Worm (Caenorhabditis elegans) whole organism, midembryonic: ENCODE results near the gene C14B9.8.

ENCODE experiments used
- T22C8.4 ChIP-seq: fragments of 200-800 bp; sonication (Bioruptor generic); IDR thresholded peaks from 2 replicates; pipeline ENCODE4 v1.3.6; 2022; ENCODE audit warnings: missing genetic modification characterization, missing compliant biosample characterization
- cog-1 ChIP-seq: sonication (generic microtip); optimal IDR thresholded peaks from 2 replicates; lab custom pipeline; 2016; ENCODE audit warnings: missing genetic modification characterization, missing compliant biosample characterization
- flt-1 ChIP-seq: fragments of 200-800 bp; sonication (Bioruptor generic); IDR thresholded peaks from 2 replicates; pipeline ENCODE4 v1.3.6; 2022; ENCODE audit warnings: missing genetic modification characterization, missing compliant biosample characterization
- klf-2 ChIP-seq: fragments of 200-800 bp; sonication (Bioruptor generic); conservative IDR thresholded peaks from 2 replicates; pipeline ENCODE4 v1.3.6; 2022; ENCODE audit warnings: missing genetic modification reagents, missing genetic modification characterization, missing compliant biosample characterization
- med-1 ChIP-seq: sonication (generic microtip); optimal IDR thresholded peaks from 2 replicates; lab custom pipeline; 2017; ENCODE audit warnings: missing genetic modification characterization, mild to moderate bottlenecking, missing compliant biosample characterization, antibody characterized with exemption, missing genetic modification reagents; ENCODE audit not compliant: insufficient read depth
- ref-1 ChIP-seq: fragments of 200-800 bp; sonication (Bioruptor generic); conservative IDR thresholded peaks from 2 replicates; pipeline ENCODE4 v1.3.6; 2022; ENCODE audit warnings: missing genetic modification reagents, missing genetic modification characterization, missing compliant biosample characterization
- tab-1 ChIP-seq: fragments of 200-800 bp; sonication (Bioruptor generic); IDR thresholded peaks from 2 replicates; pipeline ENCODE4 v1.3.6; 2022; ENCODE audit warnings: missing genetic modification characterization, missing compliant biosample characterization
- ztf-23 ChIP-seq: fragments of 200-800 bp; sonication (Bioruptor generic); IDR thresholded peaks from 2 replicates; pipeline ENCODE4 v1.3.6; 2022; ENCODE audit warnings: missing genetic modification reagents, missing genetic modification characterization, missing compliant biosample characterization
- ztf-29 ChIP-seq: fragments of 200-800 bp; sonication (Bioruptor generic); IDR thresholded peaks from 2 replicates; pipeline ENCODE4 v1.3.6; 2022; ENCODE audit warnings: missing genetic modification reagents, missing genetic modification characterization, missing compliant biosample characterization

The C14B9.8 gene

ce11 chrIII:8105771-8106170 lies 38.7 kb downstream of the C14B9.8 start:
- TF ChIP-seq med-1 (GFP tag; lab: Kevin White, UChicago), result no peak
- no peak for TF ChIP-seq T22C8.4 (GFP tag; lab: Robert Waterston, UW)
- TF ChIP-seq ztf-23, result no peak
- no peak for TF ChIP-seq klf-2 (GFP tag; lab: Robert Waterston, UW)
- no peak for TF ChIP-seq tab-1 (GFP tag; lab: Robert Waterston, UW)

ce11 chrIII:8100960-8101359 lies 43.5 kb downstream of the C14B9.8 start, which contains the start of gene plk-1:
plk-1 (plus strand) TSS chrIII:8101348.
- TF ChIP-seq flt-1 (GFP tag; lab: Robert Waterston, UW) (no peak), ref-1 (no peak), T22C8.4 (GFP tag; lab: Robert Waterston, UW) (no peak), ztf-29 (GFP tag; lab: Robert Waterston, UW) (no peak), cog-1 (no peak), ztf-23 (no peak), klf-2 (GFP tag; lab: Robert Waterston, UW) (no peak), med-1 (GFP tag; lab: Kevin White, UChicago) (no peak), tab-1 (GFP tag; lab: Robert Waterston, UW) (no peak)

DNA sequence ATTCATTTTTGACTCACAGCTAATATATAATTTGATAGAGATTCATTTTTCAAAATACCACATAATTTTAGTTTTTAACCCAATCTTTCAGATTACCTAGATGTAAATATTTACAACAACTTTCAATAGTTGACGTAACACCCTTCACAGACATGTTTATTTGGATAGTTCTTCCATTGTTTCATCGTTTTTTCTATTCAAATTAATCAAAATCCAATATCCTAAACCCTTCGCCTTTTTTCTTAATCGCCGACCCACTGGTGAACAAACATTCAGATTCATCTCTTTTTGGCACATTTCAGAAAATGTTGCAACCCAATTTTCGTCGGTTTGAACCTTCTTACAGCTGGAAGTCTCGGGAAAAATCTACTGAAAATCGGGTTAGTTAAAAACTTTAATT lies 45.4 kb downstream of the C14B9.8 start, which contains the start of gene K06H7.1:
Gene K06H7.1 (plus strand): TSS at position 301 of the 400 bp plus-strand sequence.
- TF ChIP-seq cog-1 (no peak), tab-1 (GFP tag; lab: Robert Waterston, UW) (no peak), ztf-29 (GFP tag; lab: Robert Waterston, UW) (no peak), T22C8.4 (GFP tag; lab: Robert Waterston, UW) (no peak), ztf-23 (no peak), ref-1 (no peak), flt-1 (GFP tag; lab: Robert Waterston, UW) (no peak), med-1 (GFP tag; lab: Kevin White, UChicago) (no peak), klf-2 (GFP tag; lab: Robert Waterston, UW) (no peak)

DNA sequence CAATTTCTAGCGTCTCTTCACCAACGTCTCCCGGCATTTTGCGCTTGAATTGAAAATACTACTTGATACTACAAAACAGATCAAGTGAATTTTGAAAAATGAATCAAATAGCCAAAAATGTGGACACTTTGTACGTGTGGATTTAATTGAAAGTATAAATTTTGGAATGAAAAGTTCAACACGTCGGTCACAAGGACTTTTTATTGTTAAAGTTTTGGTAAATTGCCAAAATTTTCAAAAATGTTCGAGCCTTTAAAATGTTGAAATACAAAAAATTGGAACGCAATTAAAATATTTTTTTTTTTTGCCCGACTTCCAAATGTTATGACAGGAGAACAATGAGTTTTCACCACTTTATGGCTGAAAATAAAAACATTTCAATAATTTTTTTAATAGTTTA lies 46.3 kb downstream of the C14B9.8 start, which contains the start of gene K06H7.8:
Gene K06H7.8 (minus strand): TSS at position 101 of the 400 bp plus-strand sequence.
- TF ChIP-seq ztf-29 (GFP tag; lab: Robert Waterston, UW) (no peak), tab-1 (GFP tag; lab: Robert Waterston, UW) (no peak), med-1 (GFP tag; lab: Kevin White, UChicago) (no peak), ref-1 (no peak), klf-2 (GFP tag; lab: Robert Waterston, UW) (no peak), flt-1 (GFP tag; lab: Robert Waterston, UW) (no peak), T22C8.4 (GFP tag; lab: Robert Waterston, UW) (no peak), ztf-23 (no peak), cog-1 (no peak)

DNA sequence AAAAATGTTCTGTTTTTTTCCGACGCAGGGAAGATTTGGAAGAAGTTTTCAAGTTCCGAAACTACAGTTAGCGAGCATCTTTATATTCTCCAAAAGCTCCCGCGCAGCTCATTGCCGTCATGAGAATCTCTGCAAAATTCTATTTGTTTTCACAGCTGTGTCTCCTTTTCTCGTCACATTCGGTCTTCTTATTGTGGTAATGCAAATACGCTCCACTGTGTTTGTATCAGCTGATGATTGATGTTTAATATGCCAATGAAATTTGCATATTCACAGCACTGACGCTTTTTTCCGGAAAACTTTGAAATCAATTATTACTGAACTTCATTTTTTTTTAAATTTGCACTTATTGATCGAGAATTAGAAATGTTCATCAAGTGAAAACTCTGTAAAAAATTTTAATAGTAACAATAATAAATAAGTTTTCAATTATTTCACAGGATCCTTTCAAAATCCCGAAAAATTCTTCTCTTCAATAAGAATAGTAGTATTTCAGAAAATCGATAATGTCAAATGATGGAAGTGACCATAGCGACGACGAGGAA lies 51.3 kb downstream of the C14B9.8 start, which contains the start of gene K06H7.2:
Gene K06H7.2 (plus strand): TSS at position 495 of the 545 bp plus-strand sequence.
- TF ChIP-seq flt-1 (GFP tag; lab: Robert Waterston, UW), result 0 out of 2 replicates have a peak, but pooled peaks have one; percentile 40
- TF ChIP-seq ref-1, result no peak
- TF ChIP-seq cog-1, result peak; percentile 48
- no peak for TF ChIP-seq ztf-29 (GFP tag; lab: Robert Waterston, UW)

- TF ChIP-seq ztf-23, result no peak
- no peak for TF ChIP-seq ztf-29 (GFP tag; lab: Robert Waterston, UW)
- TF ChIP-seq ref-1, result no peak
- TF ChIP-seq flt-1 (GFP tag; lab: Robert Waterston, UW), result no peak
- TF ChIP-seq klf-2 (GFP tag; lab: Robert Waterston, UW), result no peak
- TF ChIP-seq tab-1 (GFP tag; lab: Robert Waterston, UW), result no peak
- TF ChIP-seq T22C8.4 (GFP tag; lab: Robert Waterston, UW), result no peak
- TF ChIP-seq cog-1, result no peak
- TF ChIP-seq med-1 (GFP tag; lab: Kevin White, UChicago), result no peak
Observed at ce11 chrIII:8091408-8091807, 53.0 kb downstream of the C14B9.8 start, which contains the start of gene idi-1. idi-1 (plus strand) TSS chrIII:8091708.
